Worm (Caenorhabditis elegans) whole organism, mixed stage, embryonic: ENCODE data around the gene sra-38.

Experiments used
- ceh-43 ChIP-seq: fragments of 200-800 bp; sonication (Bioruptor generic); optimal IDR thresholded peaks from 2 replicates; lab custom pipeline; 2018; ENCODE audit warnings: mild to moderate bottlenecking, missing genetic modification characterization, moderate library complexity, missing compliant biosample characterization
- ces-1 ChIP-seq: fragments of 150-350 bp; optimal IDR thresholded peaks from 2 replicates; lab custom pipeline; 2014; ENCODE audit warnings: missing biosample characterization, missing genetic modification reagents, missing genetic modification characterization
- elt-3 ChIP-seq: fragments of 150-350 bp; optimal IDR thresholded peaks from 2 replicates; lab custom pipeline; 2014; ENCODE audit warnings: missing biosample characterization, missing genetic modification characterization
- lin-13 ChIP-seq: fragments of 150-350 bp; optimal IDR thresholded peaks from 2 replicates; lab custom pipeline; 2014; ENCODE audit warnings: missing biosample characterization, missing genetic modification characterization
- lsy-2 ChIP-seq: fragments of 150-350 bp; optimal IDR thresholded peaks from 2 replicates; lab custom pipeline; 2014; ENCODE audit warnings: missing biosample characterization, missing genetic modification characterization
- nhr-12 ChIP-seq: fragments of 150-350 bp; optimal IDR thresholded peaks from 2 replicates; lab custom pipeline; 2014; ENCODE audit warnings: missing biosample characterization, missing genetic modification characterization
- nhr-2 ChIP-seq: fragments of 150-350 bp; optimal IDR thresholded peaks from 2 replicates; lab custom pipeline; 2014; ENCODE audit warnings: missing biosample characterization, missing genetic modification characterization
- nhr-237 ChIP-seq: fragments of 150-350 bp; optimal IDR thresholded peaks from 2 replicates; lab custom pipeline; 2014; ENCODE audit warnings: missing biosample characterization, missing genetic modification characterization
- nhr-28 ChIP-seq: fragments of 150-350 bp; optimal IDR thresholded peaks from 2 replicates; lab custom pipeline; 2014; ENCODE audit warnings: missing biosample characterization, missing genetic modification characterization
- pha-4 ChIP-seq: fragments of 150-350 bp; optimal IDR thresholded peaks from 2 replicates; lab custom pipeline; 2018; ENCODE audit warnings: missing biosample characterization, missing genetic modification reagents, missing genetic modification characterization
- snpc-4 ChIP-seq: fragments of 150-350 bp; optimal IDR thresholded peaks from 2 replicates; lab custom pipeline; 2014; ENCODE audit warnings: missing biosample characterization, missing genetic modification characterization
- unc-62 ChIP-seq: fragments of 150-350 bp; optimal IDR thresholded peaks from 2 replicates; lab custom pipeline; 2014; ENCODE audit warnings: missing biosample characterization, missing genetic modification reagents, missing genetic modification characterization
- ztf-11 ChIP-seq: fragments of 150-350 bp; optimal IDR thresholded peaks from 2 replicates; lab custom pipeline; 2014; ENCODE audit warnings: missing biosample characterization, missing genetic modification characterization

DNA sequence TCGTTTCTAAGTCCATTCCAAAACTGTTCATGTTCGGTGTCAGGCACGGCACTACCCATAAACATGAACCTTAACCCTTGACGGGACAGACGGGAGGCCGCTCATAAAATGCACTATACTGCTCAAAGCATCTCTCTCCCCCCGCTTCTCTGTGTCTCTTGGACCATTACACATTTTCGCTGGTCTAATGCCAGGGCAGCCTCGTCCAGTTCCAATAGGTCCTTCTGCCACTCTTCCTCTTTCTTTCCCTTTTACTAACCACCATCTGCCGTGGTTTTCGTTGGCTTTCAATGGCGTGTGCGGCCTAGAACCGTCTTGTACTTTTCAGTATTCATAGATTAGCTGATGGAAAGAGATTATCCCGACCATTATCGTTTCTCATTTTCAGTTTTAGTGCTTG lies 48.2 kb upstream of the sra-38 start:
- TF ChIP-seq ces-1 (GFP tag; lab: Kevin White, UChicago) (peak; percentile 3), unc-62 (GFP tag; lab: Kevin White, UChicago) (no peak), nhr-237 (no peak), lin-13 (tag; lab: Kevin White, UChicago) (peak; percentile 36), snpc-4 (tag; lab: Kevin White, UChicago) (no peak), pha-4 (tag; lab: Kevin White, UChicago) (peak; percentile 30), ceh-43 (GFP tag; lab: Kevin White, UChicago) (no peak), nhr-28 (no peak), ztf-11 (no peak), elt-3 (tag; lab: Kevin White, UChicago) (no peak), lsy-2 (tag; lab: Kevin White, UChicago) (no peak), nhr-2 (tag; lab: Kevin White, UChicago) (peak; percentile 42), nhr-12 (tag; lab: Kevin White, UChicago) (no peak)
